Worm (Caenorhabditis elegans): ENCODE measurements around the gene R11G10.4.

DNA sequence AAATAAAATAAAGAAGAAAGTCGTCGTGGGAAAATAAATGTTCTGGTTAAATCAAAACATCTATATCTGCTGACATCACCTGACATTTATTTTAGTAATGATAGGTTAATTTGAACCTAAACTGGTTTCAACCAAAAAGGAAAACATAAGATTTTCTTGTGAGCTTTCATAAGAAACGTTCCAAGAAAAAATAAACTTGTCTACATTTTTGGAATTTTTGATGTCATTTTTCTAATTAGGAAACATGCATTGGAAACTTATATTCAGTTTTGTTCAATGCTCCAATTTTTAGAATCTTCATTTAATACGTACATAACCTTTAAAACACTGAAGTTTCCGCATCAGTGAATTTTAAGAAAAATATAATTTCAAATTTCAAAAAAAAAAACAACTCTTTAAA lies 20.7 kb upstream of the R11G10.4 start:
- TF ChIP-seq lsy-2 (tag; optimal IDR thresholded peaks at IDR 0.05) (no peak), ztf-11 (tag; optimal IDR thresholded peaks at IDR 0.05) (no peak), tbx-2 (tag; optimal IDR thresholded peaks at IDR 0.05) (no peak), unc-86 (tag; optimal IDR thresholded peaks at IDR 0.05) (no peak), irx-1 (tag; optimal IDR thresholded peaks at IDR 0.05) (no peak), ceh-88 (GFP tag; IDR thresholded peaks at IDR 0.05) (no peak), dpl-1 (GFP tag; optimal IDR thresholded peaks at IDR 0.05) (no peak)
